Worm (Caenorhabditis elegans) whole organism, L4 larva: ENCODE data around the gene F19B10.1.

Experiments used
- Y105C5A.15 ChIP-seq: fragments of 200-800 bp; sonication (Bioruptor generic); IDR thresholded peaks from 2 replicates; pipeline ENCODE4 v1.3.6; 2022; ENCODE audit warnings: missing genetic modification characterization, missing compliant biosample characterization
- ceh-28 ChIP-seq: fragments of 150-350 bp; optimal IDR thresholded peaks from 2 replicates; lab custom pipeline; 2014; ENCODE audit warnings: missing biosample characterization, missing genetic modification reagents, missing genetic modification characterization
- daf-12 ChIP-seq: fragments of 150-350 bp; optimal IDR thresholded peaks from 2 replicates; lab custom pipeline; 2014; ENCODE audit warnings: missing biosample characterization, missing genetic modification reagents, missing genetic modification characterization
- egl-27 ChIP-seq: sonication (generic microtip); optimal IDR thresholded peaks from 3 replicates; lab custom pipeline; 2017; ENCODE audit warnings: missing biosample characterization, missing genetic modification reagents, missing genetic modification characterization
- fkh-10 ChIP-seq: fragments of 150-350 bp; optimal IDR thresholded peaks from 2 replicates; lab custom pipeline; 2014; ENCODE audit warnings: missing biosample characterization, missing genetic modification reagents, missing genetic modification characterization
- hlh-30 ChIP-seq: sonication (generic microtip); optimal IDR thresholded peaks from 2 replicates; lab custom pipeline; 2017; ENCODE audit warnings: antibody characterized with exemption, mild to moderate bottlenecking, missing genetic modification characterization, missing compliant biosample characterization; ENCODE audit not compliant: insufficient read depth
- lin-29 ChIP-seq: fragments of 200-800 bp; sonication (Bioruptor generic); IDR thresholded peaks from 2 replicates; pipeline ENCODE4 v1.3.6; 2022; ENCODE audit warnings: missing genetic modification reagents, missing genetic modification characterization, missing compliant biosample characterization
- rbr-2 ChIP-seq: sonication (generic microtip); optimal IDR thresholded peaks from 2 replicates; lab custom pipeline; 2016; ENCODE audit warnings: missing genotype, missing genetic modification characterization, missing compliant biosample characterization
- unc-130 ChIP-seq: sonication (generic microtip); optimal IDR thresholded peaks from 2 replicates; lab custom pipeline; 2016; ENCODE audit warnings: missing genetic modification reagents, missing genetic modification characterization, missing compliant biosample characterization
- unc-62 ChIP-seq, 3 experiments: fragments of 150-350 bp in 1 of 3; sonication (generic microtip); optimal IDR thresholded peaks in 2 of 3; peaks in 1 of 3; 1 replicate in 1 of 3; 2 replicates in 2 of 3; lab custom pipeline; 2014 to 2017; ENCODE audit warnings: missing biosample characterization in 3 of 3, missing genetic modification characterization in 3 of 3, missing genetic modification reagents in 3 of 3, missing genotype in 1 of 3
- zfp-2 ChIP-seq: sonication (generic microtip); optimal IDR thresholded peaks from 2 replicates; lab custom pipeline; 2016; ENCODE audit warnings: mild to moderate bottlenecking, missing genetic modification characterization, missing compliant biosample characterization

- TF ChIP-seq ceh-28 (tag; lab: Kevin White, UChicago) (no peak), unc-62 (GFP tag; optimal IDR thresholded peaks at IDR 0.05 in 1 of 2; lab: Kevin White, UChicago) (no peak), unc-62 (tag; optimal IDR thresholded peaks at IDR 0.05; lab: Kevin White, UChicago) (no peak), hlh-30 (tag; lab: Kevin White, UChicago) (no peak), egl-27 (no peak), Y105C5A.15 (GFP tag; lab: Robert Waterston, UW) (no peak), lin-29 (GFP tag; lab: Robert Waterston, UW) (no peak), zfp-2 (tag; lab: Kevin White, UChicago) (no peak), unc-130 (GFP tag; lab: Kevin White, UChicago) (no peak), fkh-10 (GFP tag; lab: Kevin White, UChicago) (no peak), rbr-2 (no peak), daf-12 (tag; lab: Kevin White, UChicago) (no peak)
Measured at ce11 chrII:3688333-3688732, 5.3 kb downstream of the F19B10.1 start, which contains the start of gene ifas-1.
